Worm (Caenorhabditis elegans) whole organism, early embryonic: ENCODE results near the gene drh-1.
"Not testable (repeated sequence)": the region's sequence is repeated elsewhere in the genome, so short reads cannot be mapped to it uniquely, and the experiment has no call there.

Source experiments
- F13C5.2 ChIP-seq: sonication (generic microtip); optimal IDR thresholded peaks from 2 replicates; lab custom pipeline; 2017; ENCODE audit warnings: mild to moderate bottlenecking, missing genetic modification characterization, inconsistent platforms, missing compliant biosample characterization
- ama-1 ChIP-seq: fragments of 150-350 bp; optimal IDR thresholded peaks from 2 replicates; lab custom pipeline; 2014
- ceh-13 ChIP-seq: fragments of 200-800 bp; sonication (Bioruptor generic); optimal IDR thresholded peaks from 2 replicates; lab custom pipeline; 2018; ENCODE audit warnings: mild to moderate bottlenecking, missing genetic modification characterization, missing compliant biosample characterization
- ceh-36 ChIP-seq: sonication (generic microtip); optimal IDR thresholded peaks from 2 replicates; lab custom pipeline; 2016; ENCODE audit warnings: missing genetic modification characterization, inconsistent platforms, missing compliant biosample characterization
- ets-7 ChIP-seq: sonication (generic microtip); optimal IDR thresholded peaks from 2 replicates; lab custom pipeline; 2016; ENCODE audit warnings: missing genotype, missing genetic modification characterization, missing compliant biosample characterization
- flt-1 ChIP-seq: fragments of 200-800 bp; sonication (Bioruptor generic); IDR thresholded peaks from 2 replicates; pipeline ENCODE4 v1.3.6; 2022; ENCODE audit warnings: missing genetic modification characterization, missing compliant biosample characterization
- hmbx-1 ChIP-seq: sonication (generic microtip); optimal IDR thresholded peaks from 2 replicates; lab custom pipeline; 2016; ENCODE audit warnings: mild to moderate bottlenecking, missing genetic modification characterization, missing compliant biosample characterization
- pes-1 ChIP-seq: fragments of 200-800 bp; sonication (Bioruptor generic); IDR thresholded peaks from 2 replicates; pipeline ENCODE4 v1.3.6; 2022; ENCODE audit warnings: missing genetic modification reagents, missing genetic modification characterization, missing compliant biosample characterization
- scrt-1 ChIP-seq: fragments of 200-800 bp; sonication (Bioruptor generic); IDR thresholded peaks from 2 replicates; pipeline ENCODE4 v1.3.6; 2022; ENCODE audit warnings: missing genetic modification characterization, missing compliant biosample characterization
- sea-1 ChIP-seq: fragments of 200-800 bp; sonication (Bioruptor generic); conservative IDR thresholded peaks from 2 replicates; pipeline ENCODE4 v1.3.6; 2022; ENCODE audit warnings: missing genetic modification characterization, missing compliant biosample characterization
- tbx-11 ChIP-seq: fragments of 200-800 bp; sonication (Bioruptor generic); IDR thresholded peaks from 2 replicates; pipeline ENCODE4 v1.3.6; 2022; ENCODE audit warnings: missing genetic modification characterization, missing compliant biosample characterization
- tbx-37 ChIP-seq: fragments of 200-800 bp; sonication (Bioruptor generic); conservative IDR thresholded peaks from 2 replicates; pipeline ENCODE4 v1.3.6; 2022; ENCODE audit warnings: missing genetic modification reagents, missing genetic modification characterization, missing compliant biosample characterization

DNA sequence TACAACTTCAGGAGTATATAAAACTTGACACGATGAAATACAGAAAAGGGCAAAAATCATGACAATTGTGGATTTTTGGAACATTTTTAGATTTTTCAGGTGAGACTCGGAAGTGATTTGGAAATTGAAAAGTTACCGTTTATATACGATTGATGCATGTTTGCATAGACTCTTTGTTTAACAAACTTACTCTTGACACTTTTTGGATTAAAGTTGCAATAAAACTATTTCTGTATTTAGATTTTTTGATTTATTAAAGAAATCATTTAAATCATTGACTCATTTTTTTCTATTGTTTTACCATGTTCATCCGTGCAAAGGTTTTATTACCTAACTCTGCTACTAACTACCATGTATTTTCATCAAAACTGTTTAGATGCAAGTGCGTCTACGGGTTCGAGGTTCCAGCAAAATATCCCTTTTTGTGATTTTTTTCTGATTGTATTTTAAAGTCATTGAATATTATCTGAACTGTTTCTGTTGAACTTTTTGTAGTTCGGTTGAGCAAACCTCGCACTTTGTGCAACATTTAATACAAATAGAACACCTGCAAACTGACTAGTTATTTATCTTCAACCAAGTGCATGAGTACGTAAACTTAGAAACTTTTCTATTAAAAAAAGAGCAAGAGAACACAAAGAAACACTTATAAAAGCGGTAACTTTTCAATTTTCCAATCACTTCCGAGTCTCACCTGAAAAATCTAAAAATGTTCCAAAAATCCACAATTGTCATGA lies 22.0 kb downstream of the drh-1 start, which contains the start of the genes nspb-1 and nspb-2:
- not testable (repeated sequence) for TF ChIP-seq ama-1 (lab: Kevin White, UChicago); ets-7 (tag; lab: Kevin White, UChicago); ceh-13 (GFP tag; lab: Kevin White, UChicago); tbx-11 (GFP tag; lab: Robert Waterston, UW); tbx-37 (GFP tag; lab: Robert Waterston, UW); ceh-36 (tag; lab: Kevin White, UChicago); flt-1 (GFP tag; lab: Robert Waterston, UW); pes-1 (GFP tag; lab: Robert Waterston, UW); F13C5.2 (tag; lab: Kevin White, UChicago); hmbx-1; scrt-1 (GFP tag; lab: Robert Waterston, UW); sea-1 (GFP tag; lab: Robert Waterston, UW)
